Worm (Caenorhabditis elegans) whole organism, late embryonic: ENCODE measurements around the gene hira-1.

Experiments
- T23F11.4 ChIP-seq: fragments of 200-800 bp; sonication (Bioruptor generic); optimal IDR thresholded peaks from 2 replicates; lab custom pipeline; 2018; ENCODE audit warnings: mild to moderate bottlenecking, missing genetic modification characterization, missing compliant biosample characterization
- Y22D7AL.16 ChIP-seq: sonication (generic microtip); optimal IDR thresholded peaks from 2 replicates; lab custom pipeline; 2016; ENCODE audit warnings: missing genetic modification characterization, missing compliant biosample characterization
- ahr-1 ChIP-seq: sonication (generic microtip); optimal IDR thresholded peaks from 2 replicates; lab custom pipeline; 2016; ENCODE audit warnings: missing genetic modification characterization, missing compliant biosample characterization
- ceh-19 ChIP-seq: fragments of 200-800 bp; sonication (Bioruptor generic); optimal IDR thresholded peaks from 2 replicates; lab custom pipeline; 2018; ENCODE audit warnings: mild to moderate bottlenecking, missing genetic modification characterization, missing compliant biosample characterization
- ceh-48 ChIP-seq: sonication (generic microtip); optimal IDR thresholded peaks from 2 replicates; lab custom pipeline; 2016; ENCODE audit warnings: missing genetic modification characterization, inconsistent platforms, missing compliant biosample characterization
- elt-2 ChIP-seq: sonication (generic microtip); optimal IDR thresholded peaks from 2 replicates; lab custom pipeline; 2016; ENCODE audit warnings: missing genetic modification reagents, missing genetic modification characterization, missing compliant biosample characterization
- elt-4 ChIP-seq: sonication (generic microtip); optimal IDR thresholded peaks from 2 replicates; lab custom pipeline; 2016; ENCODE audit warnings: missing genetic modification characterization, missing compliant biosample characterization
- ets-4 ChIP-seq: sonication (generic microtip); optimal IDR thresholded peaks from 2 replicates; lab custom pipeline; 2016; ENCODE audit warnings: missing genetic modification characterization, missing compliant biosample characterization
- eyg-1 ChIP-seq: sonication (generic microtip); optimal IDR thresholded peaks from 2 replicates; lab custom pipeline; 2016; ENCODE audit warnings: missing genotype, missing genetic modification characterization, missing compliant biosample characterization
- rnt-1 ChIP-seq: sonication (generic microtip); optimal IDR thresholded peaks from 2 replicates; lab custom pipeline; 2016; ENCODE audit warnings: missing genetic modification characterization, missing compliant biosample characterization
- ttx-3 ChIP-seq: sonication (generic microtip); optimal IDR thresholded peaks from 2 replicates; lab custom pipeline; 2016; ENCODE audit warnings: missing genetic modification reagents, missing genetic modification characterization, missing compliant biosample characterization

DNA sequence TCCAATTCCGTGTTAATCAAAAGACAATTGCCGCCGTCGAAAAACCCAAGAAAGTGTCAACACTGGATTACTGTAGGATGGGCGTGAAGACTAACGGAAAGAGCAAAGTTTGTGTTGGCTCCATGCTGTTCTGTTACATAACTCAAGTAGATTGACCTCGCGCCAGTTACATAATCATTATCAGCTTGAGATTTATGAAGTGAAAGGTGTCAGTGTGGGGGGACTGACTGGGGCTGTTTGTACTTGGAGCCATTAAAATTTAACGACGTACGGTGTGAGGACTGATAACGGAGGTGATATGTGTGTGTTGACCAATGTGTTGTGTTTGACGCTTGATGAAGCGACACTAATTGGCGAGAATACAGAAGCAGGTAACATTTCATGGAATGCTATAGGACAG, 44.2 kb upstream of the hira-1 start:
- TF ChIP-seq ahr-1 (tag; lab: Kevin White, UChicago) (no peak), elt-2 (tag; lab: Kevin White, UChicago) (peak; percentile 91), elt-4 (tag; lab: Kevin White, UChicago) (no peak), ceh-19 (GFP tag; lab: Kevin White, UChicago) (no peak), ceh-48 (tag; lab: Kevin White, UChicago) (no peak), Y22D7AL.16 (tag; lab: Kevin White, UChicago) (no peak), ets-4 (tag; lab: Kevin White, UChicago) (no peak), T23F11.4 (GFP tag; lab: Kevin White, UChicago) (no peak), eyg-1 (tag; lab: Kevin White, UChicago) (no peak), rnt-1 (no peak), ttx-3 (no peak)
